Fruit fly (Drosophila melanogaster): Measurements from ENCODE around the gene CG43993.

DNA sequence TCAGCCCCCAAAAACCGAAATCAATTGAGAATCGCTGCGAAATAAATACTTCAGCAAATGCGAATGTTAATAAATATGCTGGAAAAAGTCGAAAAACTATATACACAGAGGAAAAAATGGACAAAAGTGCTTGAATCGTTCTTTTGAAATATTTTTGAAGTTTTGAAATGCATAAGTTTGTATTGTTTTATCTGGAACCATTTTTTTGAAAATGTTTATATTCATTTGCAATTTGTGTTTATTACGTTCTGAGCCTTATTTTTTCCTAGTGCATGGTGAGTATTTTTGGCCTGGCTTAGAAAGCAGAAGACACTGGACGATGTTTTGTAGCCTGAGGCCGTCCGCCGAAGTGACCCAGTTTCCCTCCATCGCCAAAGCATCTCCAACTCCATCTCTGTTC, 7.4 kb upstream of the CG43993 start:
- TF ChIP-seq psq (optimal IDR thresholded peaks at IDR 0.05) = no peak
- no peak for TF ChIP-seq EcR (GFP tag; optimal IDR thresholded peaks at IDR 0.05)
- TF ChIP-seq usp (GFP tag; optimal IDR thresholded peaks at IDR 0.05) = no peak
